Worm (Caenorhabditis elegans) whole organism, L1 larva: Measurements from ENCODE around the gene W05H9.4.

ENCODE experiments used
- C04F5.9 ChIP-seq: sonication (generic microtip); optimal IDR thresholded peaks from 2 replicates; lab custom pipeline; 2016; ENCODE audit warnings: missing genetic modification characterization, missing compliant biosample characterization
- ama-1 ChIP-seq: fragments of 150-350 bp; optimal IDR thresholded peaks from 2 replicates; lab custom pipeline; 2014
- ces-1 ChIP-seq: fragments of 150-350 bp; optimal IDR thresholded peaks from 2 replicates; lab custom pipeline; 2014; ENCODE audit warnings: missing biosample characterization, missing genetic modification reagents, missing genetic modification characterization
- nhr-84 ChIP-seq: sonication (generic microtip); optimal IDR thresholded peaks from 2 replicates; lab custom pipeline; 2017; ENCODE audit warnings: missing biosample characterization, missing genetic modification characterization
- nhr-90 ChIP-seq: sonication (generic microtip); optimal IDR thresholded peaks from 2 replicates; lab custom pipeline; 2016; ENCODE audit warnings: mild to moderate bottlenecking, missing genetic modification characterization, missing compliant biosample characterization; ENCODE audit not compliant: poor library complexity

- TF ChIP-seq ces-1 (GFP tag; lab: Kevin White, UChicago), result no peak
- TF ChIP-seq nhr-90 (tag; lab: Kevin White, UChicago), result no peak
- no peak for TF ChIP-seq C04F5.9 (tag; lab: Kevin White, UChicago)
- no peak for TF ChIP-seq nhr-84
- no peak for TF ChIP-seq ama-1 (lab: Kevin White, UChicago)
Measured at ce11 chrX:6276701-6277100, 13.3 kb downstream of the W05H9.4 start.
